Worm (Caenorhabditis elegans) whole organism, late embryonic: ENCODE data around the gene T26E4.10.

Source experiments
- C08G9.2 ChIP-seq: sonication (generic microtip); optimal IDR thresholded peaks from 2 replicates; lab custom pipeline; 2016; ENCODE audit warnings: mild to moderate bottlenecking, missing genetic modification characterization, moderate library complexity, missing compliant biosample characterization
- F13H6.1 ChIP-seq: sonication (generic microtip); optimal IDR thresholded peaks from 2 replicates; lab custom pipeline; 2016; ENCODE audit warnings: missing genetic modification characterization, missing compliant biosample characterization
- K02D7.2 ChIP-seq: sonication (generic microtip); optimal IDR thresholded peaks from 2 replicates; lab custom pipeline; 2017; ENCODE audit warnings: mild to moderate bottlenecking, missing genetic modification characterization, missing compliant biosample characterization
- K09A11.1 ChIP-seq: sonication (generic microtip); optimal IDR thresholded peaks from 2 replicates; lab custom pipeline; 2017; ENCODE audit warnings: antibody characterized with exemption, mild to moderate bottlenecking, missing genetic modification characterization, missing compliant biosample characterization; ENCODE audit not compliant: insufficient read depth
- ceh-14 ChIP-seq: sonication (generic microtip); optimal IDR thresholded peaks from 2 replicates; lab custom pipeline; 2016; ENCODE audit warnings: missing genotype, missing genetic modification characterization, missing compliant biosample characterization
- ceh-19 ChIP-seq: fragments of 200-800 bp; sonication (Bioruptor generic); optimal IDR thresholded peaks from 2 replicates; lab custom pipeline; 2018; ENCODE audit warnings: mild to moderate bottlenecking, missing genetic modification characterization, missing compliant biosample characterization
- ceh-24 ChIP-seq: sonication (generic microtip); optimal IDR thresholded peaks from 2 replicates; lab custom pipeline; 2016; ENCODE audit warnings: mild to moderate bottlenecking, missing genetic modification characterization, missing compliant biosample characterization
- ceh-30 ChIP-seq: fragments of 150-350 bp; optimal IDR thresholded peaks from 2 replicates; lab custom pipeline; 2014; ENCODE audit warnings: missing biosample characterization, missing genetic modification characterization
- ceh-31 ChIP-seq: sonication (generic microtip); optimal IDR thresholded peaks from 2 replicates; lab custom pipeline; 2016; ENCODE audit warnings: missing genetic modification characterization, missing compliant biosample characterization
- ceh-34 ChIP-seq: sonication (generic microtip); optimal IDR thresholded peaks from 2 replicates; lab custom pipeline; 2016; ENCODE audit warnings: mild to moderate bottlenecking, missing genetic modification characterization, missing compliant biosample characterization
- elt-4 ChIP-seq: sonication (generic microtip); optimal IDR thresholded peaks from 2 replicates; lab custom pipeline; 2016; ENCODE audit warnings: missing genetic modification characterization, missing compliant biosample characterization
- fkh-10 ChIP-seq: fragments of 150-350 bp; optimal IDR thresholded peaks from 2 replicates; lab custom pipeline; 2014; ENCODE audit warnings: missing biosample characterization, missing genetic modification reagents, missing genetic modification characterization
- fkh-6 ChIP-seq: sonication (generic microtip); optimal IDR thresholded peaks from 2 replicates; lab custom pipeline; 2016; ENCODE audit warnings: missing genetic modification characterization, missing compliant biosample characterization
- hlh-15 ChIP-seq: sonication (generic microtip); optimal IDR thresholded peaks from 2 replicates; lab custom pipeline; 2016; ENCODE audit warnings: missing genetic modification characterization, missing compliant biosample characterization
- hlh-30 ChIP-seq: sonication (generic microtip); optimal IDR thresholded peaks from 2 replicates; lab custom pipeline; 2017; ENCODE audit warnings: antibody characterized with exemption, missing genetic modification characterization, missing compliant biosample characterization; ENCODE audit not compliant: insufficient read depth
- hlh-8 ChIP-seq: sonication (generic microtip); optimal IDR thresholded peaks from 2 replicates; lab custom pipeline; 2016; ENCODE audit warnings: missing genotype, missing genetic modification characterization, missing compliant biosample characterization
- lim-6 ChIP-seq: sonication (generic microtip); optimal IDR thresholded peaks from 2 replicates; lab custom pipeline; 2016; ENCODE audit warnings: missing genetic modification characterization, missing compliant biosample characterization
- lin-11 ChIP-seq: fragments of 200-800 bp; sonication (Bioruptor generic); optimal IDR thresholded peaks from 2 replicates; lab custom pipeline; 2018; ENCODE audit warnings: mild to moderate bottlenecking, missing genetic modification characterization, missing compliant biosample characterization
- madf-2 ChIP-seq: sonication (generic microtip); optimal IDR thresholded peaks from 2 replicates; lab custom pipeline; 2017; ENCODE audit warnings: missing genetic modification characterization, missing compliant biosample characterization
- nfya-1 ChIP-seq: sonication (generic microtip); optimal IDR thresholded peaks from 2 replicates; lab custom pipeline; 2017; ENCODE audit warnings: missing genetic modification characterization, mild to moderate bottlenecking, missing compliant biosample characterization, antibody characterized with exemption, moderate library complexity
- nhr-11 ChIP-seq: fragments of 150-350 bp; optimal IDR thresholded peaks from 2 replicates; lab custom pipeline; 2014; ENCODE audit warnings: missing biosample characterization, missing genetic modification characterization
- pat-9 ChIP-seq: fragments of 200-800 bp; sonication (Bioruptor generic); optimal IDR thresholded peaks from 2 replicates; lab custom pipeline; 2018; ENCODE audit warnings: mild to moderate bottlenecking, missing genetic modification characterization, moderate library complexity, missing compliant biosample characterization
- pax-1 ChIP-seq: fragments of 150-350 bp; optimal IDR thresholded peaks from 2 replicates; lab custom pipeline; 2014; ENCODE audit warnings: missing biosample characterization, missing genetic modification characterization
- pqm-1 ChIP-seq: sonication (generic microtip); optimal IDR thresholded peaks from 2 replicates; lab custom pipeline; 2016; ENCODE audit warnings: missing genetic modification characterization, missing compliant biosample characterization
- rnt-1 ChIP-seq: sonication (generic microtip); optimal IDR thresholded peaks from 2 replicates; lab custom pipeline; 2016; ENCODE audit warnings: missing genetic modification characterization, missing compliant biosample characterization
- sdc-2 ChIP-seq: sonication (generic microtip); optimal IDR thresholded peaks from 2 replicates; lab custom pipeline; 2016; ENCODE audit warnings: missing genotype, missing genetic modification characterization, missing compliant biosample characterization
- sox-2 ChIP-seq: fragments of 200-800 bp; sonication (Bioruptor generic); IDR thresholded peaks from 2 replicates; pipeline ENCODE4 v1.3.6; 2022; ENCODE audit warnings: missing genetic modification reagents, missing genetic modification characterization, missing compliant biosample characterization
- syd-9 ChIP-seq: sonication (generic microtip); optimal IDR thresholded peaks from 2 replicates; lab custom pipeline; 2016; ENCODE audit warnings: mild to moderate bottlenecking, missing genetic modification characterization, moderate library complexity, missing compliant biosample characterization
- ttx-3 ChIP-seq: sonication (generic microtip); optimal IDR thresholded peaks from 2 replicates; lab custom pipeline; 2016; ENCODE audit warnings: missing genetic modification reagents, missing genetic modification characterization, missing compliant biosample characterization
- unc-42 ChIP-seq: sonication (generic microtip); optimal IDR thresholded peaks from 2 replicates; lab custom pipeline; 2016; ENCODE audit warnings: missing genotype, missing genetic modification characterization, missing compliant biosample characterization
- zip-5 ChIP-seq: sonication (generic microtip); optimal IDR thresholded peaks from 2 replicates; lab custom pipeline; 2016; ENCODE audit warnings: missing genetic modification characterization, missing compliant biosample characterization
- ztf-16 ChIP-seq: sonication (generic microtip); optimal IDR thresholded peaks from 2 replicates; lab custom pipeline; 2017; ENCODE audit warnings: missing genetic modification characterization, missing compliant biosample characterization

T26E4.10 gene

ce11 chrV:15829907-15830306 is 31.9 kb upstream of the T26E4.10 start, which contains the start of gene srbc-55:
Gene srbc-55, minus strand, starts transcription at chrV:15830007.
- no peak for TF ChIP-seq sdc-2 (tag; lab: Kevin White, UChicago)
- TF ChIP-seq unc-42 (tag; lab: Kevin White, UChicago), result no peak
- no peak for TF ChIP-seq ceh-34 (tag; lab: Kevin White, UChicago)
- no peak for TF ChIP-seq madf-2 (tag; lab: Kevin White, UChicago)
- no peak for TF ChIP-seq elt-4 (tag; lab: Kevin White, UChicago)

- TF ChIP-seq pax-1 (no peak), rnt-1 (tag; lab: Kevin White, UChicago) (no peak), elt-4 (tag; lab: Kevin White, UChicago) (no peak), hlh-15 (tag; lab: Kevin White, UChicago) (no peak), ztf-16 (no peak), sox-2 (no peak), K09A11.1 (tag; lab: Kevin White, UChicago) (no peak), pat-9 (tag; lab: Kevin White, UChicago) (no peak), sdc-2 (tag; lab: Kevin White, UChicago) (no peak)
Observed at ce11 chrV:15826110-15826509, 28.1 kb upstream of the T26E4.10 start, which contains the start of gene srbc-51. Gene srbc-51, plus strand, starts transcription at chrV:15826410.

ce11 chrV:15824866-15825265 is 26.9 kb upstream of the T26E4.10 start, which contains the start of gene srbc-50:
Gene srbc-50, minus strand, starts transcription at chrV:15824966.
- TF ChIP-seq F13H6.1 (tag; lab: Kevin White, UChicago) (no peak), ceh-34 (tag; lab: Kevin White, UChicago) (no peak), K02D7.2 (no peak), hlh-8 (tag; lab: Kevin White, UChicago) (no peak), K09A11.1 (tag; lab: Kevin White, UChicago) (no peak), ceh-19 (no peak), ceh-14 (no peak), ttx-3 (tag; lab: Kevin White, UChicago) (no peak), ceh-31 (tag; lab: Kevin White, UChicago) (no peak), syd-9 (tag; lab: Kevin White, UChicago) (no peak), hlh-30 (tag; lab: Kevin White, UChicago) (no peak), lin-11 (tag; lab: Kevin White, UChicago) (no peak), pqm-1 (tag; lab: Kevin White, UChicago) (no peak)

- no peak for TF ChIP-seq rnt-1 (tag; lab: Kevin White, UChicago)
- TF ChIP-seq unc-42 (tag; lab: Kevin White, UChicago), result no peak
Observed at ce11 chrV:15821398-15821797, 23.4 kb upstream of the T26E4.10 start, which contains the start of gene srbc-49. Gene srbc-49, plus strand, starts transcription at chrV:15821698.

DNA sequence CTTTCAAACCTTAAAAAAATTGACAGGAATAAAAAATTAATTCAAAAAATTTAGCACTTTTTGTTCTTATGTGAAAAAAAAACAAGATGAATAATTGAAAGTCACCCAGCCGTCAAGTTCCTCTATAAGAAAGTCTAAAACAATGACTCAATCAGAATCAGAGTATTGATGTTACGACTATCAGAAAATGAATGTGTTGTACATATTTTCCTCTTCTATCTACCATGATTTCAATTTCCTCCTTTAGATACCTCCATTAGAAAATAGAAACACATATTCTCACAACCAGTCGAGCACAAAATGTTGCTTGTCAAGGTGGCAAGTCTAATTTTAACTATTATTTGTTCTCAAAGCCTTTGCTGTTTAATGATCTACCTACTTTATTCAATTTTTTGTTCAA is 22.0 kb upstream of the T26E4.10 start, which contains the start of gene srbc-48:
Gene srbc-48, plus strand, starts transcription at position 301 of the 400 bp plus-strand sequence.
- TF ChIP-seq ttx-3 (tag; lab: Kevin White, UChicago) (no peak), nhr-11 (no peak), syd-9 (tag; lab: Kevin White, UChicago) (no peak), C08G9.2 (tag; lab: Kevin White, UChicago) (no peak), fkh-10 (GFP tag; lab: Kevin White, UChicago) (no peak), lim-6 (no peak), ceh-30 (tag; lab: Kevin White, UChicago) (no peak), ceh-34 (tag; lab: Kevin White, UChicago) (no peak), nfya-1 (tag; lab: Kevin White, UChicago) (no peak), ceh-24 (tag; lab: Kevin White, UChicago) (no peak), ceh-31 (tag; lab: Kevin White, UChicago) (no peak), zip-5 (tag; lab: Kevin White, UChicago) (no peak), fkh-6 (tag; lab: Kevin White, UChicago) (no peak)
- TF ChIP-seq, all 69 proteins: peak for 0
